Fruit fly (Drosophila melanogaster) whole organism, embryonic: ENCODE results near the gene Vps2.

Experiments
- Adf1 ChIP-seq: fragments of 200-800 bp; sonication (Bioruptor generic); IDR thresholded peaks from 2 replicates; pipeline ENCODE4 v1.3.6; 2022; ENCODE audit warnings: missing biosample characterization, missing genetic modification characterization
- Atf6 ChIP-seq: fragments of 200-800 bp; sonication (Bioruptor generic); IDR thresholded peaks from 2 replicates; pipeline ENCODE4 v1.3.6; 2022; ENCODE audit warnings: missing biosample characterization, missing genetic modification characterization
- BEAF-32 ChIP-seq: fragments of 200-800 bp; sonication (Bioruptor generic); optimal IDR thresholded peaks from 3 replicates; lab custom pipeline; 2017; ENCODE audit warnings: missing biosample characterization, missing genetic modification characterization, mild to moderate bottlenecking, moderate library complexity, missing genetic modification reagents
- CG10267 ChIP-seq: fragments of 200-800 bp; sonication (Bioruptor generic); optimal IDR thresholded peaks from 2 replicates; lab custom pipeline; 2018; ENCODE audit warnings: missing biosample characterization, mild to moderate bottlenecking, missing genetic modification characterization, moderate library complexity
- CG11093 ChIP-seq: fragments of 200-800 bp; sonication (Bioruptor generic); IDR thresholded peaks from 3 replicates; pipeline ENCODE4 v1.3.6; 2022; ENCODE audit warnings: missing biosample characterization, missing genetic modification characterization
- CG11398 ChIP-seq: fragments of 200-800 bp; sonication (Bioruptor generic); optimal IDR thresholded peaks from 2 replicates; lab custom pipeline; 2016; ENCODE audit warnings: missing biosample characterization, missing genetic modification characterization
- CG11456 ChIP-seq: fragments of 200-800 bp; sonication (Bioruptor generic); IDR thresholded peaks from 3 replicates; pipeline ENCODE4 v1.3.6; 2022; ENCODE audit warnings: missing biosample characterization, missing genetic modification characterization
- CG11695 ChIP-seq: fragments of 200-800 bp; sonication (Bioruptor generic); IDR thresholded peaks from 3 replicates; pipeline ENCODE4 v1.3.6; 2022; ENCODE audit warnings: missing biosample characterization, missing genetic modification characterization
- CG1233 ChIP-seq: fragments of 200-800 bp; sonication (Bioruptor generic); optimal IDR thresholded peaks from 4 replicates; lab custom pipeline; 2018; ENCODE audit warnings: missing biosample characterization, mild to moderate bottlenecking, missing genetic modification characterization
- CG12942 ChIP-seq: fragments of 200-800 bp; sonication (Bioruptor generic); optimal IDR thresholded peaks from 3 replicates; lab custom pipeline; 2016; ENCODE audit warnings: missing biosample characterization, missing genetic modification characterization
- CG13424 ChIP-seq: fragments of 200-800 bp; sonication (Bioruptor generic); optimal IDR thresholded peaks from 2 replicates; lab custom pipeline; 2019; ENCODE audit warnings: missing biosample characterization, mild to moderate bottlenecking, missing genetic modification characterization, moderate library complexity
- CG13624 ChIP-seq: fragments of 200-800 bp; sonication (Bioruptor generic); optimal IDR thresholded peaks from 2 replicates; lab custom pipeline; 2016; ENCODE audit warnings: missing biosample characterization, missing genetic modification characterization
- CG14441 ChIP-seq: fragments of 200-800 bp; sonication (Bioruptor generic); IDR thresholded peaks from 2 replicates; pipeline ENCODE4 v1.3.6; 2022; ENCODE audit warnings: missing biosample characterization, missing genetic modification characterization
- CG15696 ChIP-seq: fragments of 200-800 bp; sonication (Bioruptor generic); optimal IDR thresholded peaks from 2 replicates; lab custom pipeline; 2019; ENCODE audit warnings: missing biosample characterization, mild to moderate bottlenecking, missing genetic modification characterization, moderate library complexity
- CG17912 ChIP-seq: fragments of 200-800 bp; sonication (Bioruptor generic); optimal IDR thresholded peaks from 2 replicates; lab custom pipeline; 2018; ENCODE audit warnings: missing biosample characterization, mild to moderate bottlenecking, missing genetic modification characterization
- CG2120 ChIP-seq: fragments of 200-800 bp; sonication (Bioruptor generic); optimal IDR thresholded peaks from 3 replicates; lab custom pipeline; 2016; ENCODE audit warnings: missing biosample characterization, missing genetic modification characterization
- CG30431 ChIP-seq: fragments of 200-800 bp; sonication (Bioruptor generic); optimal IDR thresholded peaks from 2 replicates; lab custom pipeline; 2017; ENCODE audit warnings: missing biosample characterization, missing genetic modification characterization
- CG4282 ChIP-seq: fragments of 200-800 bp; sonication (Bioruptor generic); optimal IDR thresholded peaks from 2 replicates; lab custom pipeline; 2016; ENCODE audit warnings: missing biosample characterization, missing genetic modification characterization
- CG5953 ChIP-seq: fragments of 200-800 bp; sonication (Bioruptor generic); IDR thresholded peaks from 2 replicates; pipeline ENCODE4 v1.3.6; 2022; ENCODE audit warnings: missing biosample characterization, missing genetic modification characterization
- CG6654 ChIP-seq: fragments of 200-800 bp; sonication (Bioruptor generic); optimal IDR thresholded peaks from 2 replicates; lab custom pipeline; 2017; ENCODE audit warnings: missing biosample characterization, mild to moderate bottlenecking, missing genetic modification characterization
- CG6813 ChIP-seq: fragments of 200-800 bp; sonication (Bioruptor generic); optimal IDR thresholded peaks from 2 replicates; lab custom pipeline; 2017; ENCODE audit warnings: missing biosample characterization, missing genetic modification characterization, mild to moderate bottlenecking, moderate library complexity, missing genetic modification reagents
- CG9437 ChIP-seq: fragments of 200-800 bp; sonication (Bioruptor generic); optimal IDR thresholded peaks from 2 replicates; lab custom pipeline; 2018; ENCODE audit warnings: missing biosample characterization, mild to moderate bottlenecking, missing genetic modification characterization
- CG9727 ChIP-seq: fragments of 200-800 bp; sonication (Bioruptor generic); optimal IDR thresholded peaks from 3 replicates; lab custom pipeline; 2017; ENCODE audit warnings: missing biosample characterization, mild to moderate bottlenecking, missing genetic modification characterization
- Camta ChIP-seq: fragments of 200-800 bp; sonication (Bioruptor generic); optimal IDR thresholded peaks from 2 replicates; lab custom pipeline; 2016; ENCODE audit warnings: missing biosample characterization, missing genetic modification characterization
- Chrac-16 ChIP-seq: fragments of 200-800 bp; sonication (Bioruptor generic); optimal IDR thresholded peaks from 3 replicates; lab custom pipeline; 2016; ENCODE audit warnings: missing biosample characterization, missing genetic modification characterization
- D19B ChIP-seq: fragments of 200-800 bp; sonication (Bioruptor generic); optimal IDR thresholded peaks from 2 replicates; lab custom pipeline; 2017; ENCODE audit warnings: missing biosample characterization, mild to moderate bottlenecking, missing genetic modification characterization
- Ets65A ChIP-seq: fragments of 200-800 bp; sonication (Bioruptor generic); peaks from one replicate; lab custom pipeline; 2016; ENCODE audit warnings: missing biosample characterization, missing genetic modification characterization
- HLH54F ChIP-seq: fragments of 200-800 bp; sonication (Bioruptor generic); optimal IDR thresholded peaks from 3 replicates; lab custom pipeline; 2016; ENCODE audit warnings: missing biosample characterization, missing genetic modification characterization
- Hr3 ChIP-seq: fragments of 200-800 bp; sonication (Bioruptor generic); optimal IDR thresholded peaks from 3 replicates; lab custom pipeline; 2016; ENCODE audit warnings: missing biosample characterization, missing genetic modification characterization
- Hsf ChIP-seq: fragments of 200-800 bp; sonication (Bioruptor generic); optimal IDR thresholded peaks from 3 replicates; lab custom pipeline; 2016; ENCODE audit warnings: missing biosample characterization, missing genetic modification characterization
- MBD-R2 ChIP-seq: fragments of 200-800 bp; sonication (Bioruptor generic); IDR thresholded peaks from 2 replicates; pipeline ENCODE4 v1.3.6; 2022; ENCODE audit warnings: missing biosample characterization, missing genetic modification characterization
- NFAT ChIP-seq: fragments of 200-800 bp; sonication (Bioruptor generic); IDR thresholded peaks from 2 replicates; pipeline ENCODE4 v1.3.6; 2022; ENCODE audit warnings: missing biosample characterization, missing genetic modification characterization
- NfI ChIP-seq: fragments of 200-800 bp; sonication (Bioruptor generic); optimal IDR thresholded peaks from 3 replicates; lab custom pipeline; 2018; ENCODE audit warnings: missing biosample characterization, mild to moderate bottlenecking, missing genetic modification characterization, moderate library complexity
- Usf ChIP-seq: fragments of 200-800 bp; sonication (Bioruptor generic); optimal IDR thresholded peaks from 2 replicates; lab custom pipeline; 2017; ENCODE audit warnings: missing genotype, missing biosample characterization, missing genetic modification characterization
- Xbp1 ChIP-seq: fragments of 200-800 bp; sonication (Bioruptor generic); optimal IDR thresholded peaks from 3 replicates; lab custom pipeline; 2016; ENCODE audit warnings: missing biosample characterization, mild to moderate bottlenecking, missing genetic modification characterization
- chif ChIP-seq, 2 experiments: fragments of 200-800 bp; sonication (Bioruptor generic); optimal IDR thresholded peaks; 3 replicates each; lab custom pipeline; 2016; ENCODE audit warnings: missing biosample characterization in 2 of 2, missing genetic modification characterization in 2 of 2
- chn ChIP-seq: fragments of 200-800 bp; sonication (Bioruptor generic); optimal IDR thresholded peaks from 2 replicates; lab custom pipeline; 2016; ENCODE audit warnings: missing biosample characterization, missing genetic modification characterization
- dmrt11E ChIP-seq: fragments of 200-800 bp; sonication (Bioruptor generic); optimal IDR thresholded peaks from 3 replicates; lab custom pipeline; 2018; ENCODE audit warnings: missing biosample characterization, mild to moderate bottlenecking, missing genetic modification characterization, moderate library complexity
- ems ChIP-seq: fragments of 200-800 bp; sonication (Bioruptor generic); optimal IDR thresholded peaks from 3 replicates; lab custom pipeline; 2016; ENCODE audit warnings: missing biosample characterization, missing genetic modification characterization
- insv ChIP-seq, 2 experiments: fragments of 200-800 bp; sonication (Bioruptor generic); optimal IDR thresholded peaks; 3 replicates each; lab custom pipeline; 2016 to 2018; ENCODE audit warnings: missing biosample characterization in 2 of 2, missing genetic modification characterization in 2 of 2
- klu ChIP-seq: fragments of 200-800 bp; sonication (Bioruptor generic); IDR thresholded peaks from 2 replicates; pipeline ENCODE4 v1.3.6; 2022; ENCODE audit warnings: missing biosample characterization, missing genetic modification characterization
- lilli ChIP-seq: fragments of 200-800 bp; sonication (Bioruptor generic); optimal IDR thresholded peaks from 3 replicates; lab custom pipeline; 2016; ENCODE audit warnings: missing biosample characterization, missing genetic modification characterization
- pan ChIP-seq, 4 experiments: fragments of >200 bp in 3 of 4; fragments of 200-800 bp in 1 of 4; sonication (Bioruptor generic) in 1 of 4; optimal IDR thresholded peaks in 3 of 4; IDR thresholded peaks in 1 of 4; 2 replicates each; pipeline versions ENCODE4 v1.3.6 to Lab custom; 2017 to 2022; ENCODE audit warnings: missing biosample characterization in 2 of 4, missing genetic modification characterization in 2 of 4, mixed read lengths in 1 of 4
- psq ChIP-seq: fragments of 200-800 bp; sonication (Bioruptor generic); optimal IDR thresholded peaks from 2 replicates; lab custom pipeline; 2017; ENCODE audit warnings: missing biosample characterization, missing genetic modification characterization
- pzg ChIP-seq: fragments of 200-800 bp; sonication (Bioruptor generic); optimal IDR thresholded peaks from 3 replicates; lab custom pipeline; 2018; ENCODE audit warnings: missing biosample characterization, mild to moderate bottlenecking, missing genetic modification characterization, moderate library complexity
- scrt ChIP-seq: fragments of 200-800 bp; sonication (Bioruptor generic); optimal IDR thresholded peaks from 2 replicates; lab custom pipeline; 2018; ENCODE audit warnings: missing biosample characterization, mild to moderate bottlenecking, missing genetic modification characterization, moderate library complexity
- sens ChIP-seq: fragments of 200-800 bp; sonication (Bioruptor generic); peaks from one replicate; lab custom pipeline; 2016; ENCODE audit warnings: missing biosample characterization, missing genetic modification characterization
- shn ChIP-seq: fragments of 200-800 bp; sonication (Bioruptor generic); optimal IDR thresholded peaks from 3 replicates; lab custom pipeline; 2016; ENCODE audit warnings: missing biosample characterization, missing genetic modification characterization
- sim ChIP-seq: fragments of 200-800 bp; sonication (Bioruptor generic); IDR thresholded peaks from 2 replicates; pipeline ENCODE4 v1.3.6; 2022; ENCODE audit warnings: missing biosample characterization, missing genetic modification characterization
- wdn ChIP-seq: fragments of 200-800 bp; sonication (Bioruptor generic); IDR thresholded peaks from 2 replicates; pipeline ENCODE4 v1.3.6; 2022; ENCODE audit warnings: missing biosample characterization, missing genetic modification characterization

Vps2 gene

dm6 chr3R:26052150-26052908 is at the start of gene Vps2, which contains the start of gene Exo84:
Gene Vps2, plus strand, starts transcription at chr3R:26052821.
Gene Exo84, minus strand, starts transcription at chr3R:26052257.
- TF ChIP-seq CG5953 (GFP tag; lab: Robert Waterston, UW) = no peak
- TF ChIP-seq CG15696 (tag; lab: Kevin White, UChicago) = peak; percentile 61
- TF ChIP-seq CG13624 (GFP tag; lab: Kevin White, UChicago) = peak; percentile 4
- peak; percentile 1 for TF ChIP-seq ems (GFP tag; lab: Kevin White, UChicago)
- peak; percentile 43 for TF ChIP-seq dmrt11E
- TF ChIP-seq Xbp1 (GFP tag; lab: Kevin White, UChicago) = peak; percentile 55
- TF ChIP-seq CG12942 (GFP tag; lab: Kevin White, UChicago) = peak; percentile 29
- TF ChIP-seq Adf1 (GFP tag; lab: Robert Waterston, UW) = no peak
- TF ChIP-seq CG30431 (GFP tag; lab: Kevin White, UChicago) = peak; percentile 47
- TF ChIP-seq psq = no peak
- TF ChIP-seq CG13424 (tag; lab: Kevin White, UChicago) = peak; percentile 66
- peak; percentile 26; the same call in 1 of the 2 replicates for TF ChIP-seq NFAT
- peak; percentile 30 to 93 for TF ChIP-seq insv (GFP tag; optimal IDR thresholded peaks at IDR 0.05; lab: Kevin White, UChicago)
- no peak for TF ChIP-seq CG6654 (GFP tag; lab: Kevin White, UChicago)
- TF ChIP-seq Hr3 (GFP tag; lab: Kevin White, UChicago) = peak; percentile 65
- peak; percentile 17 for TF ChIP-seq Camta
- no peak for TF ChIP-seq CG11398 (GFP tag; lab: Kevin White, UChicago)
- TF ChIP-seq CG14441 (GFP tag; lab: Robert Waterston, UW) = no peak
- TF ChIP-seq klu (GFP tag; lab: Robert Waterston, UW) = peak; percentile 23; the same call in 1 of the 2 replicates
- TF ChIP-seq Hsf (GFP tag; lab: Kevin White, UChicago) = peak; percentile 56
- peak; percentile 81 for TF ChIP-seq scrt (GFP tag; lab: Kevin White, UChicago)
- peak; percentile 38 for TF ChIP-seq pzg
- TF ChIP-seq Atf6 (GFP tag; lab: Robert Waterston, UW) = no peak
- peak; percentile 81 for TF ChIP-seq sens (GFP tag; lab: Kevin White, UChicago)
- TF ChIP-seq lilli (GFP tag; lab: Kevin White, UChicago) = peak; percentile 33
- no peak for TF ChIP-seq pan (optimal IDR thresholded peaks at IDR 0.05; lab: Kevin White, UChicago)
- no peak for TF ChIP-seq pan (GFP tag; optimal IDR thresholded peaks at IDR 0.05 in 1 of 2, IDR thresholded peaks at IDR 0.05 in 1 of 2)
- peak; percentile 33 for TF ChIP-seq CG10267
- TF ChIP-seq CG1233 = peak; percentile 40
- TF ChIP-seq CG4282 (GFP tag; lab: Kevin White, UChicago) = no peak
- no peak for TF ChIP-seq CG11695
- peak; percentile 36 for TF ChIP-seq NfI (GFP tag; lab: Kevin White, UChicago)
- peak; percentile 7 for TF ChIP-seq shn
- no peak for TF ChIP-seq sim (GFP tag; lab: Robert Waterston, UW)
- peak; percentile 10; the same call in 1 of the 2 replicates for TF ChIP-seq wdn (GFP tag; lab: Robert Waterston, UW)
- TF ChIP-seq CG17912 = no peak
- TF ChIP-seq CG2120 (GFP tag; lab: Kevin White, UChicago) = peak; percentile 65
- peak; percentile 4 for TF ChIP-seq chn (GFP tag; lab: Kevin White, UChicago)
- TF ChIP-seq CG9437 (GFP tag; lab: Kevin White, UChicago) = peak; percentile 55
- TF ChIP-seq Ets65A = peak; percentile 89
- peak; percentile 38 for TF ChIP-seq Chrac-16
- TF ChIP-seq HLH54F (GFP tag; lab: Kevin White, UChicago) = peak; percentile 44
- TF ChIP-seq D19B (GFP tag; lab: Kevin White, UChicago) = peak; percentile 20
- peak; percentile 58 for TF ChIP-seq MBD-R2
- TF ChIP-seq CG11456 = peak; percentile 16; the same call in 1 of the 3 replicates
- TF ChIP-seq CG11093 (GFP tag; lab: Robert Waterston, UW) = no peak
- TF ChIP-seq BEAF-32 (GFP tag; lab: Kevin White, UChicago) = peak; percentile 17
- TF ChIP-seq Usf (GFP tag; lab: Kevin White, UChicago) = peak; percentile 67
- TF ChIP-seq CG9727 = peak; percentile 66
- TF ChIP-seq CG6813 (GFP tag; lab: Kevin White, UChicago) = no peak
- TF ChIP-seq chif (GFP tag; optimal IDR thresholded peaks at IDR 0.05; lab: Kevin White, UChicago) = peak; percentile 9
